Worm (Caenorhabditis elegans) whole organism, mixed stage, embryonic: ENCODE data around the gene T08G3.6.

Source experiments
- bed-3 ChIP-seq: fragments of 200-800 bp; sonication (Bioruptor generic); optimal IDR thresholded peaks from 3 replicates; lab custom pipeline; 2018; ENCODE audit warnings: mild to moderate bottlenecking, missing genetic modification characterization, moderate library complexity, missing compliant biosample characterization
- blmp-1 ChIP-seq: fragments of 150-350 bp; optimal IDR thresholded peaks from 2 replicates; lab custom pipeline; 2014; ENCODE audit warnings: missing biosample characterization, missing genetic modification characterization
- ceh-39 ChIP-seq: fragments of 150-350 bp; optimal IDR thresholded peaks from 2 replicates; lab custom pipeline; 2014; ENCODE audit warnings: missing biosample characterization, missing genetic modification characterization
- ceh-43 ChIP-seq: fragments of 200-800 bp; sonication (Bioruptor generic); optimal IDR thresholded peaks from 2 replicates; lab custom pipeline; 2018; ENCODE audit warnings: mild to moderate bottlenecking, missing genetic modification characterization, moderate library complexity, missing compliant biosample characterization
- ceh-83 ChIP-seq: fragments of 200-800 bp; sonication (Bioruptor generic); optimal IDR thresholded peaks from 2 replicates; lab custom pipeline; 2018; ENCODE audit warnings: mild to moderate bottlenecking, missing genetic modification characterization, missing compliant biosample characterization
- ces-1 ChIP-seq: fragments of 150-350 bp; optimal IDR thresholded peaks from 2 replicates; lab custom pipeline; 2014; ENCODE audit warnings: missing biosample characterization, missing genetic modification reagents, missing genetic modification characterization
- cnd-1 ChIP-seq: fragments of 200-800 bp; sonication (Bioruptor generic); optimal IDR thresholded peaks from 2 replicates; lab custom pipeline; 2018; ENCODE audit warnings: mild to moderate bottlenecking, missing genetic modification characterization, missing compliant biosample characterization
- drap-1 ChIP-seq: fragments of 200-800 bp; sonication (Bioruptor generic); optimal IDR thresholded peaks from 3 replicates; lab custom pipeline; 2018; ENCODE audit warnings: mild to moderate bottlenecking, missing genetic modification characterization, missing compliant biosample characterization
- elt-1 ChIP-seq: sonication (generic microtip); optimal IDR thresholded peaks from 2 replicates; lab custom pipeline; 2017; ENCODE audit warnings: missing genetic modification characterization, mild to moderate bottlenecking, missing compliant biosample characterization, antibody characterized with exemption, moderate library complexity, borderline replicate concordance; ENCODE audit not compliant: insufficient read depth
- elt-3 ChIP-seq: fragments of 150-350 bp; optimal IDR thresholded peaks from 2 replicates; lab custom pipeline; 2014; ENCODE audit warnings: missing biosample characterization, missing genetic modification characterization
- flh-1 ChIP-seq: fragments of 200-800 bp; sonication (Bioruptor generic); optimal IDR thresholded peaks from 2 replicates; lab custom pipeline; 2018; ENCODE audit warnings: mild to moderate bottlenecking, missing genetic modification characterization, moderate library complexity, missing compliant biosample characterization
- ham-2 ChIP-seq: fragments of 200-800 bp; sonication (Bioruptor generic); optimal IDR thresholded peaks from 2 replicates; lab custom pipeline; 2018; ENCODE audit warnings: mild to moderate bottlenecking, missing genetic modification characterization, missing compliant biosample characterization
- hlh-1 ChIP-seq: fragments of 150-350 bp; optimal IDR thresholded peaks from 2 replicates; lab custom pipeline; 2014; ENCODE audit warnings: missing biosample characterization, missing genetic modification reagents, missing genetic modification characterization
- lin-13 ChIP-seq: fragments of 150-350 bp; optimal IDR thresholded peaks from 2 replicates; lab custom pipeline; 2014; ENCODE audit warnings: missing biosample characterization, missing genetic modification characterization
- lin-32 ChIP-seq: fragments of 200-800 bp; sonication (Bioruptor generic); optimal IDR thresholded peaks from 2 replicates; lab custom pipeline; 2018; ENCODE audit warnings: mild to moderate bottlenecking, missing genetic modification characterization, missing compliant biosample characterization
- lsy-2 ChIP-seq: fragments of 150-350 bp; optimal IDR thresholded peaks from 2 replicates; lab custom pipeline; 2014; ENCODE audit warnings: missing biosample characterization, missing genetic modification characterization
- mab-5 ChIP-seq: fragments of 150-350 bp; optimal IDR thresholded peaks from 2 replicates; lab custom pipeline; 2014; ENCODE audit warnings: missing biosample characterization, missing genetic modification characterization
- mep-1 ChIP-seq: fragments of 150-350 bp; optimal IDR thresholded peaks from 2 replicates; lab custom pipeline; 2017; ENCODE audit warnings: missing biosample characterization, missing genetic modification reagents, missing genetic modification characterization, inconsistent platforms
- mls-2 ChIP-seq: sonication (generic microtip); optimal IDR thresholded peaks from 2 replicates; lab custom pipeline; 2016; ENCODE audit warnings: mild to moderate bottlenecking, missing genetic modification characterization, moderate library complexity, missing compliant biosample characterization
- nhr-12 ChIP-seq: fragments of 150-350 bp; optimal IDR thresholded peaks from 2 replicates; lab custom pipeline; 2014; ENCODE audit warnings: missing biosample characterization, missing genetic modification characterization
- nhr-2 ChIP-seq: fragments of 150-350 bp; optimal IDR thresholded peaks from 2 replicates; lab custom pipeline; 2014; ENCODE audit warnings: missing biosample characterization, missing genetic modification characterization
- nhr-28 ChIP-seq: fragments of 150-350 bp; optimal IDR thresholded peaks from 2 replicates; lab custom pipeline; 2014; ENCODE audit warnings: missing biosample characterization, missing genetic modification characterization
- nhr-76 ChIP-seq: sonication (generic microtip); optimal IDR thresholded peaks from 2 replicates; lab custom pipeline; 2017; ENCODE audit warnings: missing biosample characterization, missing genetic modification characterization
- pha-4 ChIP-seq: fragments of 150-350 bp; optimal IDR thresholded peaks from 2 replicates; lab custom pipeline; 2018; ENCODE audit warnings: missing biosample characterization, missing genetic modification reagents, missing genetic modification characterization
- sem-2 ChIP-seq: fragments of 200-800 bp; sonication (Bioruptor generic); optimal IDR thresholded peaks from 2 replicates; lab custom pipeline; 2018; ENCODE audit warnings: mild to moderate bottlenecking, missing genetic modification characterization, missing compliant biosample characterization
- snpc-4 ChIP-seq: fragments of 150-350 bp; optimal IDR thresholded peaks from 2 replicates; lab custom pipeline; 2014; ENCODE audit warnings: missing biosample characterization, missing genetic modification characterization
- sptf-1 ChIP-seq: sonication (generic microtip); optimal IDR thresholded peaks from 2 replicates; lab custom pipeline; 2017; ENCODE audit warnings: mild to moderate bottlenecking, missing genetic modification characterization, moderate library complexity, missing compliant biosample characterization
- tbx-8 ChIP-seq: fragments of 200-800 bp; sonication (Bioruptor generic); optimal IDR thresholded peaks from 2 replicates; lab custom pipeline; 2018; ENCODE audit warnings: mild to moderate bottlenecking, missing genetic modification characterization, moderate library complexity, missing compliant biosample characterization
- unc-39 ChIP-seq: fragments of 150-350 bp; optimal IDR thresholded peaks from 2 replicates; lab custom pipeline; 2014; ENCODE audit warnings: missing biosample characterization, missing genetic modification characterization
- unc-62 ChIP-seq: fragments of 150-350 bp; optimal IDR thresholded peaks from 2 replicates; lab custom pipeline; 2014; ENCODE audit warnings: missing biosample characterization, missing genetic modification reagents, missing genetic modification characterization
- ztf-11 ChIP-seq: fragments of 150-350 bp; optimal IDR thresholded peaks from 2 replicates; lab custom pipeline; 2014; ENCODE audit warnings: missing biosample characterization, missing genetic modification characterization

Gene T08G3.6

DNA sequence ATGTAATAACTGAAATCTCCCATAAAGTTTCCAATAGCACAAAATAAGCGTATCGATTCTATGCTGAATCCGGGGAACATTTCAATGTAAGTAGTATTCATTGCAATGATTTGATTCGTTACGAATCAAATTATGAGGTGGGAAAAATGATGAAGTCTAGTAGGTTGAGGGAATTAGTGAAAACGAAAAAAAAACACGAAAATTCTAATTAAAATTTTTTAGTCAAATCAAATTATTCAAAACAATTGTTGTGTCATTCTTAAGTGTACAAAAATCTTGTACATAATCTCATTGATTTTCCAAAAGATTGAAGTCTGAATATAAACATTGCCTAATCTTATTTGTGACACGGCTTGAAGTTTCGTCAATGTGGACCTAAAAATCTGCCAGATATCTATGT is 21.3 kb upstream of the T08G3.6 start, which contains the start of gene srw-29:
Gene srw-29, minus strand, starts transcription at position 101 of the 400 bp plus-strand sequence.
- TF ChIP-seq lin-13 (tag; lab: Kevin White, UChicago) (no peak), nhr-28 (no peak), ces-1 (GFP tag; lab: Kevin White, UChicago) (no peak), ztf-11 (tag; lab: Kevin White, UChicago) (no peak)

ce11 chrV:16429503-16429902 is 16.3 kb upstream of the T08G3.6 start, which contains the start of gene F26D2.10:
TSS of gene F26D2.10 (minus strand) at chrV:16429603.
- TF ChIP-seq ztf-11 (tag; lab: Kevin White, UChicago): no peak
- no peak for TF ChIP-seq elt-3 (tag; lab: Kevin White, UChicago)
- TF ChIP-seq sem-2: no peak
- TF ChIP-seq unc-62: no peak
- no peak for TF ChIP-seq pha-4 (tag; lab: Kevin White, UChicago)
- TF ChIP-seq ham-2 (GFP tag; lab: Kevin White, UChicago): no peak
- TF ChIP-seq drap-1 (GFP tag; lab: Kevin White, UChicago): no peak
- TF ChIP-seq ces-1 (GFP tag; lab: Kevin White, UChicago): no peak
- TF ChIP-seq nhr-28: no peak
- TF ChIP-seq elt-1 (tag; lab: Kevin White, UChicago): no peak
- TF ChIP-seq ceh-83 (GFP tag; lab: Kevin White, UChicago): no peak
- TF ChIP-seq ceh-39 (tag; lab: Kevin White, UChicago): no peak
- TF ChIP-seq nhr-12: no peak
- TF ChIP-seq mep-1 (tag; lab: Kevin White, UChicago): no peak
- no peak for TF ChIP-seq mls-2
- no peak for TF ChIP-seq sptf-1 (tag; lab: Kevin White, UChicago)
- no peak for TF ChIP-seq nhr-76 (tag; lab: Kevin White, UChicago)
- TF ChIP-seq unc-39 (tag; lab: Kevin White, UChicago): no peak
- TF ChIP-seq cnd-1 (tag; lab: Kevin White, UChicago): no peak
- TF ChIP-seq, all 35 proteins: peak for 0

DNA sequence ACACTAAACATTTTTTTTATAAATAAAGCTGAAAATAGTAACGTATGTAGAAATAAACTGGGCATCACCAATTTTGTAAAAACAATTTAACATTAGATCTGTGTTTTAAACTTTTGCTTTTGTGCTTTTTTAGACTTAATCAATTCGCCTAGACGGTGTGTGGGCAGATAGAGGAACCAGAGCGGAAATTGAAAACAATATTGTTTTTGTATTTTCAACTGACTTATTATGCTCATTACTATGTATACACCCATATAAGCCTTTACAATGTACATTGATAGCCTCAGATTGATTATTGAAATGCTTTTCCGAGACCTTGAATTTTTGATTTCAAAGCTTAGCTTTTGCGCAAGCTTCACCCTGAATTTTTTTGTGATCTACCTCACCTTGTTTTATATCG is 15.8 kb upstream of the T08G3.6 start, which contains the start of gene str-73:
Gene str-73, plus strand, starts transcription at position 301 of the 400 bp plus-strand sequence.
- TF ChIP-seq tbx-8 (GFP tag; lab: Kevin White, UChicago) (no peak), lin-13 (tag; lab: Kevin White, UChicago) (no peak), nhr-12 (no peak), sptf-1 (tag; lab: Kevin White, UChicago) (no peak), unc-62 (no peak), cnd-1 (tag; lab: Kevin White, UChicago) (no peak), unc-39 (tag; lab: Kevin White, UChicago) (no peak), nhr-2 (tag; lab: Kevin White, UChicago) (no peak), ham-2 (GFP tag; lab: Kevin White, UChicago) (no peak), drap-1 (GFP tag; lab: Kevin White, UChicago) (no peak), mab-5 (tag; lab: Kevin White, UChicago) (no peak)

ce11 chrV:16433471-16433870 is 12.3 kb upstream of the T08G3.6 start, which contains the start of gene clec-234:
TSS of gene clec-234 (minus strand) at chrV:16433571.
- TF ChIP-seq lsy-2 (tag; lab: Kevin White, UChicago) (no peak), ceh-39 (tag; lab: Kevin White, UChicago) (no peak), ztf-11 (tag; lab: Kevin White, UChicago) (no peak), mep-1 (tag; lab: Kevin White, UChicago) (no peak), sptf-1 (tag; lab: Kevin White, UChicago) (no peak), unc-62 (no peak), bed-3 (GFP tag; lab: Kevin White, UChicago) (no peak), sem-2 (no peak), pha-4 (tag; lab: Kevin White, UChicago) (no peak), ceh-83 (GFP tag; lab: Kevin White, UChicago) (no peak), ceh-43 (GFP tag; lab: Kevin White, UChicago) (no peak), flh-1 (GFP tag; lab: Kevin White, UChicago) (no peak), lin-32 (GFP tag; lab: Kevin White, UChicago) (no peak), blmp-1 (tag; lab: Kevin White, UChicago) (no peak), nhr-76 (tag; lab: Kevin White, UChicago) (no peak), snpc-4 (no peak), hlh-1 (tag; lab: Kevin White, UChicago) (no peak), cnd-1 (tag; lab: Kevin White, UChicago) (no peak), drap-1 (GFP tag; lab: Kevin White, UChicago) (no peak)
